Worm (Caenorhabditis elegans): Measurements from ENCODE around the gene Y48A5A.3.

- TF ChIP-seq B0035.1 (tag; optimal IDR thresholded peaks at IDR 0.05) = no peak
- no peak for TF ChIP-seq ama-1 (optimal IDR thresholded peaks at IDR 0.05)
- TF ChIP-seq ama-1 (GFP tag; optimal IDR thresholded peaks at IDR 0.05) = no peak
- no peak for TF ChIP-seq pbrm-1 (GFP tag; IDR thresholded peaks at IDR 0.05)
- no peak for TF ChIP-seq ztf-22 (GFP tag; optimal IDR thresholded peaks at IDR 0.05)
- no peak for TF ChIP-seq lin-26 (GFP tag; IDR thresholded peaks at IDR 0.05)
- no peak for TF ChIP-seq dpl-1 (GFP tag; optimal IDR thresholded peaks at IDR 0.05)
- no peak for TF ChIP-seq C06A6.2 (GFP tag; conservative IDR thresholded peaks at IDR 0.05)
- TF ChIP-seq attf-5 (GFP tag; optimal IDR thresholded peaks at IDR 0.05) = no peak
- TF ChIP-seq Y79H2A.3 (GFP tag; conservative IDR thresholded peaks at IDR 0.05) = no peak
- TF ChIP-seq tbx-9 (tag; optimal IDR thresholded peaks at IDR 0.05; ENCODE audit: borderline replicate concordance) = no peak
- no peak for TF ChIP-seq ets-4 (GFP tag; optimal IDR thresholded peaks at IDR 0.05)
- TF ChIP-seq lin-54 (GFP tag; optimal IDR thresholded peaks at IDR 0.05) = no peak
- TF ChIP-seq F39B2.1 (GFP tag; IDR thresholded peaks at IDR 0.05) = no peak
These were observed 17.2 kb upstream of the Y48A5A.3 start for ce11 chrIV:1952312-1952711.
